Worm (Caenorhabditis elegans) whole organism, L1 larva: Measurements from ENCODE around the gene eri-9.

Source experiments
- C16A3.4 ChIP-seq: fragments of 150-350 bp; optimal IDR thresholded peaks from 2 replicates; lab custom pipeline; 2014; ENCODE audit warnings: missing biosample characterization, missing genetic modification characterization
- Y116A8C.19 ChIP-seq: sonication (generic microtip); optimal IDR thresholded peaks from 2 replicates; lab custom pipeline; 2016; ENCODE audit warnings: missing compliant biosample characterization, missing genetic modification characterization, borderline replicate concordance
- ceh-88 ChIP-seq: fragments of 200-800 bp; sonication (Bioruptor generic); IDR thresholded peaks from 2 replicates; pipeline ENCODE4 v1.3.6; 2022; ENCODE audit warnings: missing genetic modification characterization, missing compliant biosample characterization
- ceh-90 ChIP-seq: sonication (generic microtip); optimal IDR thresholded peaks from 2 replicates; lab custom pipeline; 2016; ENCODE audit warnings: missing genetic modification characterization, missing compliant biosample characterization
- ces-1 ChIP-seq: fragments of 150-350 bp; optimal IDR thresholded peaks from 2 replicates; lab custom pipeline; 2014; ENCODE audit warnings: missing biosample characterization, missing genetic modification reagents, missing genetic modification characterization
- dpl-1 ChIP-seq, 3 experiments: fragments of 150-350 bp in 2 of 3; sonication (generic microtip) in 1 of 3; optimal IDR thresholded peaks; 2 replicates each; lab custom pipeline; 2014 to 2017; ENCODE audit warnings: missing biosample characterization in 3 of 3, missing genetic modification characterization in 3 of 3, missing genetic modification reagents in 3 of 3
- dsc-1 ChIP-seq: sonication (generic microtip); optimal IDR thresholded peaks from 2 replicates; lab custom pipeline; 2016; ENCODE audit warnings: mild to moderate bottlenecking, missing genetic modification characterization, missing compliant biosample characterization
- efl-1 ChIP-seq, 4 experiments: fragments of 150-350 bp; optimal IDR thresholded peaks in 3 of 4; peaks in 1 of 4; 1 replicate in 1 of 4; 2 replicates in 3 of 4; lab custom pipeline; 2014; ENCODE audit warnings: missing biosample characterization in 2 of 4, missing genetic modification characterization in 2 of 4, missing genetic modification reagents in 2 of 4
- egl-27 ChIP-seq, 2 experiments: fragments of 150-350 bp in 1 of 2; sonication (generic microtip); optimal IDR thresholded peaks; 3 replicates each; lab custom pipeline; 2017 to 2018; ENCODE audit warnings: missing biosample characterization in 2 of 2, missing genetic modification characterization in 2 of 2, missing genetic modification reagents in 2 of 2
- fkh-8 ChIP-seq: sonication (generic microtip); optimal IDR thresholded peaks from 2 replicates; lab custom pipeline; 2016; ENCODE audit warnings: mild to moderate bottlenecking, missing genetic modification characterization, missing compliant biosample characterization
- grh-1 ChIP-seq: fragments of 200-800 bp; sonication (Bioruptor generic); IDR thresholded peaks from 2 replicates; pipeline ENCODE4 v1.3.6; 2022; ENCODE audit warnings: missing genetic modification reagents, missing genetic modification characterization, missing compliant biosample characterization
- hpl-2 ChIP-seq: fragments of 150-350 bp; optimal IDR thresholded peaks from 2 replicates; lab custom pipeline; 2014; ENCODE audit warnings: missing biosample characterization, missing genetic modification reagents, missing genetic modification characterization
- irx-1 ChIP-seq: sonication (generic microtip); optimal IDR thresholded peaks from 2 replicates; lab custom pipeline; 2016; ENCODE audit warnings: missing genetic modification characterization, missing compliant biosample characterization
- lin-13 ChIP-seq: fragments of 150-350 bp; optimal IDR thresholded peaks from 2 replicates; lab custom pipeline; 2014; ENCODE audit warnings: missing biosample characterization, missing genetic modification reagents, missing genetic modification characterization
- lin-35 ChIP-seq, 2 experiments: fragments of 150-350 bp; optimal IDR thresholded peaks; 2 replicates each; lab custom pipeline; 2014; ENCODE audit warnings: missing biosample characterization in 2 of 2, missing genetic modification characterization in 2 of 2, missing genetic modification reagents in 2 of 2
- lin-39 ChIP-seq: fragments of 150-350 bp; optimal IDR thresholded peaks from 2 replicates; lab custom pipeline; 2014; ENCODE audit warnings: missing biosample characterization, missing genetic modification reagents, missing genetic modification characterization
- lsy-2 ChIP-seq, 2 experiments: fragments of 150-350 bp; optimal IDR thresholded peaks; 2 replicates each; lab custom pipeline; 2014; ENCODE audit warnings: missing biosample characterization in 2 of 2, missing genetic modification characterization in 2 of 2
- mab-9 ChIP-seq: fragments of 200-800 bp; sonication (Bioruptor generic); IDR thresholded peaks from 2 replicates; pipeline ENCODE4 v1.3.6; 2022; ENCODE audit warnings: missing genetic modification reagents, missing genetic modification characterization, missing compliant biosample characterization
- mdl-1 ChIP-seq, 2 experiments: fragments of 150-350 bp; optimal IDR thresholded peaks; 2 replicates each; lab custom pipeline; 2014 to 2017; ENCODE audit warnings: missing biosample characterization in 2 of 2, missing genetic modification characterization in 2 of 2, inconsistent platforms in 1 of 2
- nhr-19 ChIP-seq: fragments of 200-800 bp; sonication (Bioruptor generic); conservative IDR thresholded peaks from 2 replicates; pipeline ENCODE4 v1.3.6; 2022; ENCODE audit warnings: missing genetic modification characterization, missing compliant biosample characterization
- nhr-20 ChIP-seq: sonication (generic microtip); optimal IDR thresholded peaks from 2 replicates; lab custom pipeline; 2016; ENCODE audit warnings: mild to moderate bottlenecking, missing genetic modification characterization, missing compliant biosample characterization
- nhr-47 ChIP-seq: sonication (generic microtip); optimal IDR thresholded peaks from 2 replicates; lab custom pipeline; 2016; ENCODE audit warnings: mild to moderate bottlenecking, missing genetic modification characterization, moderate library complexity, missing compliant biosample characterization
- nhr-71 ChIP-seq: sonication (generic microtip); optimal IDR thresholded peaks from 2 replicates; lab custom pipeline; 2016; ENCODE audit warnings: mild to moderate bottlenecking, missing genetic modification characterization, moderate library complexity, missing compliant biosample characterization
- nhr-77 ChIP-seq: fragments of 150-350 bp; optimal IDR thresholded peaks from 2 replicates; lab custom pipeline; 2014; ENCODE audit warnings: missing biosample characterization, missing genetic modification characterization
- nhr-90 ChIP-seq: sonication (generic microtip); optimal IDR thresholded peaks from 2 replicates; lab custom pipeline; 2016; ENCODE audit warnings: mild to moderate bottlenecking, missing genetic modification characterization, missing compliant biosample characterization; ENCODE audit not compliant: poor library complexity
- pax-3 ChIP-seq: fragments of 200-800 bp; sonication (Bioruptor generic); optimal IDR thresholded peaks from 2 replicates; lab custom pipeline; 2018; ENCODE audit warnings: mild to moderate bottlenecking, missing genetic modification characterization, moderate library complexity, missing compliant biosample characterization
- pqm-1 ChIP-seq: sonication (generic microtip); optimal IDR thresholded peaks from 3 replicates; lab custom pipeline; 2017; ENCODE audit warnings: missing biosample characterization, missing genetic modification characterization
- rnt-1 ChIP-seq: sonication (generic microtip); optimal IDR thresholded peaks from 2 replicates; lab custom pipeline; 2016; ENCODE audit warnings: mild to moderate bottlenecking, missing genetic modification characterization, moderate library complexity, missing compliant biosample characterization
- snu-23 ChIP-seq: sonication (generic microtip); optimal IDR thresholded peaks from 2 replicates; lab custom pipeline; 2016; ENCODE audit warnings: missing genetic modification characterization, missing compliant biosample characterization
- swsn-7 ChIP-seq: sonication (generic microtip); optimal IDR thresholded peaks from 2 replicates; lab custom pipeline; 2016; ENCODE audit warnings: missing genetic modification characterization, missing compliant biosample characterization
- tbx-2 ChIP-seq: sonication (generic microtip); optimal IDR thresholded peaks from 2 replicates; lab custom pipeline; 2016; ENCODE audit warnings: missing genetic modification characterization, missing compliant biosample characterization
- unc-130 ChIP-seq: fragments of 150-350 bp; optimal IDR thresholded peaks from 2 replicates; lab custom pipeline; 2017; ENCODE audit warnings: missing biosample characterization, missing genetic modification characterization, inconsistent platforms
- vab-15 ChIP-seq: sonication (generic microtip); optimal IDR thresholded peaks from 2 replicates; lab custom pipeline; 2017; ENCODE audit warnings: missing genotype, mild to moderate bottlenecking, missing genetic modification characterization, missing compliant biosample characterization
- xbp-1 ChIP-seq: sonication (generic microtip); optimal IDR thresholded peaks from 2 replicates; lab custom pipeline; 2016; ENCODE audit warnings: missing genetic modification characterization, missing compliant biosample characterization
- zip-4 ChIP-seq: fragments of 200-800 bp; sonication (Bioruptor generic); optimal IDR thresholded peaks from 2 replicates; lab custom pipeline; 2018; ENCODE audit warnings: mild to moderate bottlenecking, missing genetic modification characterization, moderate library complexity, missing compliant biosample characterization
- ztf-4 ChIP-seq: fragments of 150-350 bp; optimal IDR thresholded peaks from 2 replicates; lab custom pipeline; 2014; ENCODE audit warnings: missing biosample characterization, missing genetic modification characterization

Gene eri-9

DNA sequence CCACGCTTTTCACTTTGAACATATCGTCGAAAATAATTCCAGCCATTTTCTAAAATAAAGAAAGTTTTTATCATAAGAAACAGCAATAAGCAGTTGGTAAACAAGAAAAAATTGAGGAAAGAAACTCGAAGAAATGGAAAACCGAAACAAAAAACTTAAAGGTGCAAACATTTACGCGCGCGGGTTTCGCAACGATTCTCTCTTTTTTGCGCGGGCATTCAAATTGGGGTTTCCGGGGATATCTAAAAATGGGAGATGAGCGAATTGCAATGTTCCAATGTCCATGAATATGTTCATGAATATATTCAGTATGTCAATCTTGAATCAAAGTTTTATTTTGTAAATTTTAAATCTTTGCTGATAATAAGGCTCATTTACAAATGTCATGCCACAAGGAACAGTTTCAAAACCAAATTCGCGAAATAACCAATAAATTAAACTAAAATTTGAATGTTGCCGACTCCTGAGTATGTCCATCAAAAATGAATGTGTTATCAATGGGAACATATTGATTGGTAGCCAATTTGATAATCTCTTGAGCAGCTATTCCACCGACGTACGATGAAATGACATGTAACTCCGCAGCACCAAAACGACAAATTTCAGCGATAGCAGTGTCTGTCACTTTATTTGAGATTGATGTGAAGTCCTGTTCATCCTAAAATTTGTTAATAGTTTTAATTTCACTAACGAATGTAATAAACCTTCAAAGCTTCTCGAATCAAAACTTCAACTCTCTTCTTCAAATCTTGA lies 14.1 kb upstream of the eri-9 start, which contains the start of gene rpb-8 (continued):
- TF ChIP-seq zip-4 (GFP tag; lab: Kevin White, UChicago) = peak; percentile 22
- peak; percentile 27 for TF ChIP-seq ceh-90 (tag; lab: Kevin White, UChicago)
- TF ChIP-seq nhr-19 (GFP tag; lab: Robert Waterston, UW) = peak; percentile 35
- TF ChIP-seq Y116A8C.19 = no peak
- peak; percentile 38 for TF ChIP-seq tbx-2 (tag; lab: Kevin White, UChicago)
- TF ChIP-seq grh-1 (GFP tag; lab: Robert Waterston, UW) = no peak
- no peak for TF ChIP-seq pqm-1 (tag; lab: Kevin White, UChicago)
- peak; percentile 20 for TF ChIP-seq nhr-77
- TF ChIP-seq xbp-1 = peak; percentile 29
- peak; percentile 38 for TF ChIP-seq lin-13 (GFP tag; lab: Kevin White, UChicago)
- TF ChIP-seq lin-35 (GFP tag; optimal IDR thresholded peaks at IDR 0.05; lab: Kevin White, UChicago) = peak; percentile 94 to 96
- peak; percentile 74 for TF ChIP-seq rnt-1 (tag; lab: Kevin White, UChicago)
- TF ChIP-seq hpl-2 = peak; percentile 19
- peak; percentile 32 for TF ChIP-seq fkh-8 (tag; lab: Kevin White, UChicago)
- peak; percentile 49 for TF ChIP-seq nhr-71 (tag; lab: Kevin White, UChicago)
- peak; percentile 7 for TF ChIP-seq ztf-4
- no peak for TF ChIP-seq vab-15 (tag; lab: Kevin White, UChicago)
- peak; percentile 69 for TF ChIP-seq C16A3.4 (tag; lab: Kevin White, UChicago)
- TF ChIP-seq ces-1 (GFP tag; lab: Kevin White, UChicago) = no peak
- peak; percentile 17 for TF ChIP-seq nhr-90 (tag; lab: Kevin White, UChicago)
- no peak for TF ChIP-seq mab-9
- TF ChIP-seq mdl-1 (tag; optimal IDR thresholded peaks at IDR 0.05; lab: Kevin White, UChicago) = peak in 1 of 2 experiments; percentile 20
- TF ChIP-seq dpl-1 (GFP tag; optimal IDR thresholded peaks at IDR 0.05; lab: Kevin White, UChicago) = peak; percentile 90 to 95 (median 90)

DNA sequence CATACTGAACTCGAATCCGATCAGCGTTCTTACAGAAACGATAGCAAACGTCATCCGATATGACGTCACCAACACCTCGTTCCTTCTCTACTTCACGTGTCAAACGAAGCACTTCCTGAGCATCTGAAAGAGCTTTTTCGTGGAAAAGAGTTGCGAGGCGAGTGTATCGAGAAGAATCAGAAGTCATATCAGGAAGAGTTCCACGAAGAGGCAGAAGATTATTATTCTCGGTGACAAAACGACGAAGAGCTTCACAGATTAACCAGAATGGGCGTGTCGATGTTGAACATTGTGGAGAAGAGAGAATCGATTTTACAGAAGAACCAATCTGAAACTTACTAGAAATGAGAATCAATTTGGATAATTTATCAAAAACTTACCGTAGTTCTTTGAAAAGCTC lies 13.3 kb upstream of the eri-9 start:
- no peak for TF ChIP-seq pqm-1 (tag; lab: Kevin White, UChicago)
- TF ChIP-seq irx-1 (tag; lab: Kevin White, UChicago) = no peak
- no peak for TF ChIP-seq unc-130 (tag; lab: Kevin White, UChicago)

DNA sequence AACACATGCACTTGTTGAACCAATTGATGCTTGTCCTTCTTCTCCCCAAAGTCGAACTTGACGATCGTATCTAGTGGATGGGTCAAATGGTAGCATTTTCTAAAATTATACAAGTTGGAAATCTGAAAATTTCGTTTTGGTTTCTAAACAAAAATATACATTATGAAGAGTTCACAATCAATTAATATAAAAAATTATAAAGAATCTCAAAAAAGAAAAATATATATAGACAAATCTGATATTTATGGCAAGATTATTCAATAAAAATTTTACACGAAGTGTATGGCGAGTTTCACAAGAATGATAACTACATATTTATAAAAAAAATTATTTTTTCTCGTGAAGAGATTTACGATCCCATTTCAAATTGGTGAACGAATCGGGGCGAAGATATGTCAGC lies 12.0 kb upstream of the eri-9 start, which contains the start of gene ula-1:
Gene ula-1, minus strand, starts transcription at position 101 of the 400 bp plus-strand sequence.
- TF ChIP-seq tbx-2 (tag; lab: Kevin White, UChicago) = no peak
- TF ChIP-seq egl-27 (tag; optimal IDR thresholded peaks at IDR 0.05; lab: Kevin White, UChicago) = no peak
- no peak for TF ChIP-seq grh-1 (GFP tag; lab: Robert Waterston, UW)
- no peak for TF ChIP-seq pax-3 (tag; lab: Kevin White, UChicago)
- no peak for TF ChIP-seq lin-35 (GFP tag; optimal IDR thresholded peaks at IDR 0.05; lab: Kevin White, UChicago)
- TF ChIP-seq nhr-71 (tag; lab: Kevin White, UChicago) = no peak
- no peak for TF ChIP-seq lin-39 (tag; lab: Kevin White, UChicago)

DNA sequence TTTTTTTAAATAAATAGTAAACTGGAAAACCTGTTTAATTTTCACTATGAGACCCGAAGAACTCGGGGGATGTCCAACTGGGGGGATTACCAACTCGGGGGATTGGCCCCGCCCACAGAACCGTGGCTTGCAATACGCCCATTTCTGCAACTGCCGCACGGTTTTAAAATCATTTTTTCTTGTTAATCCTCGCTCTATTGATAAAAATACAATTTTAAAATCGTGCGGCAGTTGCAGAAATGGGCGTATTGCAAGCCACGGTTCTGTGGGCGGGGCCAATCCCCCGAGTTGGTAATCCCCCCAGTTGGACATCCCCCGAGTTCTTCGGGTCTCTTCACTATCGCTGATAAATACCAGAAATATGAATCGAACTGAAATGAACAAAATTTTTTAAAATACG lies 10.2 kb upstream of the eri-9 start, which contains the start of gene mmab-1:
Gene mmab-1, minus strand, starts transcription at position 95 of the 400 bp plus-strand sequence.
- peak in 1 of 2 experiments; percentile 18 for TF ChIP-seq lsy-2 (tag; optimal IDR thresholded peaks at IDR 0.05; lab: Kevin White, UChicago)
- TF ChIP-seq nhr-90 (tag; lab: Kevin White, UChicago) = peak; percentile 60
- peak; percentile 15 for TF ChIP-seq dsc-1 (tag; lab: Kevin White, UChicago)
- peak in 1 of 2 experiments; percentile 8 for TF ChIP-seq lin-35 (GFP tag; optimal IDR thresholded peaks at IDR 0.05; lab: Kevin White, UChicago)
- peak; percentile 36 for TF ChIP-seq fkh-8 (tag; lab: Kevin White, UChicago)
- peak; percentile 36 for TF ChIP-seq snu-23 (GFP tag; lab: Kevin White, UChicago)
- peak; percentile 4 for TF ChIP-seq tbx-2 (tag; lab: Kevin White, UChicago)
- TF ChIP-seq nhr-19 (GFP tag; lab: Robert Waterston, UW) = peak; percentile 66
- peak; percentile 15 to 30 for TF ChIP-seq efl-1 (optimal IDR thresholded peaks at IDR 0.05; lab: Kevin White, UChicago)
- TF ChIP-seq efl-1 (GFP tag; optimal IDR thresholded peaks at IDR 0.05 in 1 of 2; lab: Kevin White, UChicago) = peak in 1 of 2 experiments; percentile 91
- TF ChIP-seq ceh-88 (GFP tag; lab: Robert Waterston, UW) = peak; percentile 8; the same call in 1 of the 2 replicates
- TF ChIP-seq grh-1 (GFP tag; lab: Robert Waterston, UW) = peak; percentile 51
- TF ChIP-seq swsn-7 = peak; percentile 19
- TF ChIP-seq nhr-20 (tag; lab: Kevin White, UChicago) = peak; percentile 18
- TF ChIP-seq nhr-71 (tag; lab: Kevin White, UChicago) = peak; percentile 59
- TF ChIP-seq dpl-1 (GFP tag; optimal IDR thresholded peaks at IDR 0.05; lab: Kevin White, UChicago) = peak in 1 of 3 experiments; percentile 11
- TF ChIP-seq nhr-47 (tag; lab: Kevin White, UChicago) = peak; percentile 57
